Worm (Caenorhabditis elegans): ENCODE results near the gene clec-36.

DNA sequence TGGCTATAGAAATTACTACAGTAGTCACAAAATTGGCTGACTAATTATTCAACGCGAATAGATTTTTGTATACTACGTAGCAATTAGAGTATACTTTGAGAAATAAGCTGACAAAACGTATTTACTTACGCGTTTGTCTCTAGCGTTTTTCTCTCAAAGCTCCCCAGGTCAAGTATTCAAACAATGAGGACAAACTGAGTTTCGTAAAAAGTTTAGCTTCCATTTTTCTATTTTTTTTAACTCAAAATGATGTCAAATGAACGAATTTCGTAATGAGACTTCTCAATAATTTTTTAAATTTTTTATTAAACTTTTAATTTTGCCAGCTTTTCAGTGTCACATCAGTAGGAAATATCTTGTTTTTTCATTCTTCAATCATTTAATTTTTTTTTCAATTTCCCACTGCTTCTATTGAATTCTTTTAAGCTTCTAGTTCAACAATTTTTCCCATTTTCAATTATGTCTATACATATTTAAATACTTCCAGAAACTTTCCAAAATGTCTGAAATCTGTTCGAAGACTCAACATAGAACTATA, 40.5 kb upstream of the clec-36 start, which contains the start of the genes ifas-2 and fbxa-44:
- TF ChIP-seq mes-4 (tag; optimal IDR thresholded peaks at IDR 0.05) = no peak
- TF ChIP-seq lsl-1 (GFP tag; optimal IDR thresholded peaks at IDR 0.05) = no peak
- no peak for TF ChIP-seq ama-1 (optimal IDR thresholded peaks at IDR 0.05)
- no peak for TF ChIP-seq ama-1 (GFP tag; optimal IDR thresholded peaks at IDR 0.05)
- no peak for TF ChIP-seq let-526 (GFP tag; IDR thresholded peaks at IDR 0.05)
- no peak for TF ChIP-seq unc-62 (GFP tag; optimal IDR thresholded peaks at IDR 0.05)
- no peak for TF ChIP-seq F33H1.4 (GFP tag; IDR thresholded peaks at IDR 0.05)
- TF ChIP-seq ztf-26 (tag; optimal IDR thresholded peaks at IDR 0.05) = no peak
- no peak for TF ChIP-seq snpc-1.1 (tag; optimal IDR thresholded peaks at IDR 0.05; ENCODE audit: insufficient read depth)
- no peak for TF ChIP-seq madf-6 (GFP tag; IDR thresholded peaks at IDR 0.05)
- no peak for TF ChIP-seq Y56A3A.18 (GFP tag; IDR thresholded peaks at IDR 0.05)

Data from whole organism, young adult.